Worm (Caenorhabditis elegans) whole organism, L4 larva: ENCODE results near the gene ZK1127.4.

ENCODE experiments used
- Y5F2A.4 ChIP-seq: fragments of 200-800 bp; sonication (Bioruptor generic); optimal IDR thresholded peaks from 2 replicates; lab custom pipeline; 2018; ENCODE audit warnings: mild to moderate bottlenecking, missing genetic modification characterization, missing compliant biosample characterization
- fos-1 ChIP-seq: fragments of 150-350 bp; optimal IDR thresholded peaks from 2 replicates; lab custom pipeline; 2014; ENCODE audit warnings: missing biosample characterization, missing genetic modification characterization
- snpc-4 ChIP-seq: fragments of 150-350 bp; optimal IDR thresholded peaks from 2 replicates; lab custom pipeline; 2014; ENCODE audit warnings: missing biosample characterization, missing genetic modification characterization
- unc-39 ChIP-seq: sonication (generic microtip); optimal IDR thresholded peaks from 2 replicates; lab custom pipeline; 2017; ENCODE audit warnings: missing biosample characterization, missing genetic modification characterization

- TF ChIP-seq Y5F2A.4, result no peak
- TF ChIP-seq unc-39 (tag; lab: Kevin White, UChicago), result no peak
- TF ChIP-seq snpc-4 (tag; lab: Kevin White, UChicago), result no peak
- no peak for TF ChIP-seq fos-1 (tag; lab: Kevin White, UChicago)
Observed at ce11 chrII:7037659-7038342, 15.9 kb upstream of the ZK1127.4 start, which contains the start of gene cin-4.
